Worm (Caenorhabditis elegans) whole organism, late embryonic: ENCODE results near the gene col-103.

ENCODE experiments used
- C08G9.2 ChIP-seq: sonication (generic microtip); optimal IDR thresholded peaks from 2 replicates; lab custom pipeline; 2016; ENCODE audit warnings: mild to moderate bottlenecking, missing genetic modification characterization, moderate library complexity, missing compliant biosample characterization
- C38D4.7 ChIP-seq: fragments of 200-800 bp; sonication (Bioruptor generic); optimal IDR thresholded peaks from 2 replicates; lab custom pipeline; 2018; ENCODE audit warnings: mild to moderate bottlenecking, missing genetic modification characterization, moderate library complexity, missing compliant biosample characterization
- K02D7.2 ChIP-seq: sonication (generic microtip); optimal IDR thresholded peaks from 2 replicates; lab custom pipeline; 2017; ENCODE audit warnings: mild to moderate bottlenecking, missing genetic modification characterization, missing compliant biosample characterization
- K09A11.1 ChIP-seq: sonication (generic microtip); optimal IDR thresholded peaks from 2 replicates; lab custom pipeline; 2017; ENCODE audit warnings: antibody characterized with exemption, mild to moderate bottlenecking, missing genetic modification characterization, missing compliant biosample characterization; ENCODE audit not compliant: insufficient read depth
- T23F11.4 ChIP-seq: fragments of 200-800 bp; sonication (Bioruptor generic); optimal IDR thresholded peaks from 2 replicates; lab custom pipeline; 2018; ENCODE audit warnings: mild to moderate bottlenecking, missing genetic modification characterization, missing compliant biosample characterization
- Y22D7AL.16 ChIP-seq: sonication (generic microtip); optimal IDR thresholded peaks from 2 replicates; lab custom pipeline; 2016; ENCODE audit warnings: missing genetic modification characterization, missing compliant biosample characterization
- ceh-22 ChIP-seq: sonication (generic microtip); optimal IDR thresholded peaks from 2 replicates; lab custom pipeline; 2017; ENCODE audit warnings: missing biosample characterization, missing genetic modification characterization
- ceh-24 ChIP-seq: sonication (generic microtip); optimal IDR thresholded peaks from 2 replicates; lab custom pipeline; 2016; ENCODE audit warnings: mild to moderate bottlenecking, missing genetic modification characterization, missing compliant biosample characterization
- ceh-30 ChIP-seq: fragments of 150-350 bp; optimal IDR thresholded peaks from 2 replicates; lab custom pipeline; 2014; ENCODE audit warnings: missing biosample characterization, missing genetic modification characterization
- ceh-34 ChIP-seq: sonication (generic microtip); optimal IDR thresholded peaks from 2 replicates; lab custom pipeline; 2016; ENCODE audit warnings: mild to moderate bottlenecking, missing genetic modification characterization, missing compliant biosample characterization
- ceh-6 ChIP-seq: fragments of 200-800 bp; sonication (Bioruptor generic); optimal IDR thresholded peaks from 2 replicates; lab custom pipeline; 2018; ENCODE audit warnings: mild to moderate bottlenecking, missing genetic modification characterization, missing compliant biosample characterization
- dmd-4 ChIP-seq: sonication (generic microtip); optimal IDR thresholded peaks from 2 replicates; lab custom pipeline; 2016; ENCODE audit warnings: borderline replicate concordance, missing genetic modification characterization, missing compliant biosample characterization
- dve-1 ChIP-seq: sonication (generic microtip); optimal IDR thresholded peaks from 2 replicates; lab custom pipeline; 2017; ENCODE audit warnings: antibody characterized with exemption, mild to moderate bottlenecking, missing genetic modification characterization, missing compliant biosample characterization
- elt-4 ChIP-seq: sonication (generic microtip); optimal IDR thresholded peaks from 2 replicates; lab custom pipeline; 2016; ENCODE audit warnings: missing genetic modification characterization, missing compliant biosample characterization
- ets-4 ChIP-seq: sonication (generic microtip); optimal IDR thresholded peaks from 2 replicates; lab custom pipeline; 2016; ENCODE audit warnings: missing genetic modification characterization, missing compliant biosample characterization
- fax-1 ChIP-seq: sonication (generic microtip); optimal IDR thresholded peaks from 2 replicates; lab custom pipeline; 2016; ENCODE audit warnings: missing genotype, missing genetic modification characterization, missing compliant biosample characterization
- fkh-10 ChIP-seq: fragments of 150-350 bp; optimal IDR thresholded peaks from 2 replicates; lab custom pipeline; 2014; ENCODE audit warnings: missing biosample characterization, missing genetic modification reagents, missing genetic modification characterization
- gmeb-2 ChIP-seq: sonication (generic microtip); optimal IDR thresholded peaks from 2 replicates; lab custom pipeline; 2016; ENCODE audit warnings: missing genetic modification characterization, inconsistent platforms, missing compliant biosample characterization
- hlh-13 ChIP-seq: fragments of 200-800 bp; sonication (Bioruptor generic); optimal IDR thresholded peaks from 2 replicates; lab custom pipeline; 2018; ENCODE audit warnings: mild to moderate bottlenecking, missing genetic modification characterization, missing compliant biosample characterization
- hlh-15 ChIP-seq: sonication (generic microtip); optimal IDR thresholded peaks from 2 replicates; lab custom pipeline; 2016; ENCODE audit warnings: missing genetic modification characterization, missing compliant biosample characterization
- hlh-30 ChIP-seq: sonication (generic microtip); optimal IDR thresholded peaks from 2 replicates; lab custom pipeline; 2017; ENCODE audit warnings: antibody characterized with exemption, missing genetic modification characterization, missing compliant biosample characterization; ENCODE audit not compliant: insufficient read depth
- hlh-6 ChIP-seq: sonication (generic microtip); optimal IDR thresholded peaks from 2 replicates; lab custom pipeline; 2016; ENCODE audit warnings: missing genotype, missing genetic modification characterization, missing compliant biosample characterization
- hlh-8 ChIP-seq: sonication (generic microtip); optimal IDR thresholded peaks from 2 replicates; lab custom pipeline; 2016; ENCODE audit warnings: missing genotype, missing genetic modification characterization, missing compliant biosample characterization
- madf-2 ChIP-seq: sonication (generic microtip); optimal IDR thresholded peaks from 2 replicates; lab custom pipeline; 2017; ENCODE audit warnings: missing genetic modification characterization, missing compliant biosample characterization
- nhr-11 ChIP-seq: fragments of 150-350 bp; optimal IDR thresholded peaks from 2 replicates; lab custom pipeline; 2014; ENCODE audit warnings: missing biosample characterization, missing genetic modification characterization
- nhr-232 ChIP-seq: sonication (generic microtip); optimal IDR thresholded peaks from 2 replicates; lab custom pipeline; 2016; ENCODE audit warnings: missing genetic modification characterization, missing compliant biosample characterization
- odd-2 ChIP-seq: sonication (generic microtip); optimal IDR thresholded peaks from 2 replicates; lab custom pipeline; 2017; ENCODE audit warnings: antibody characterized with exemption, mild to moderate bottlenecking, missing genetic modification characterization, missing compliant biosample characterization
- pag-3 ChIP-seq: sonication (generic microtip); optimal IDR thresholded peaks from 2 replicates; lab custom pipeline; 2016; ENCODE audit warnings: missing compliant biosample characterization, missing genetic modification characterization, borderline replicate concordance
- pat-9 ChIP-seq: fragments of 200-800 bp; sonication (Bioruptor generic); optimal IDR thresholded peaks from 2 replicates; lab custom pipeline; 2018; ENCODE audit warnings: mild to moderate bottlenecking, missing genetic modification characterization, moderate library complexity, missing compliant biosample characterization
- pros-1 ChIP-seq: fragments of 150-350 bp; optimal IDR thresholded peaks from 2 replicates; lab custom pipeline; 2014; ENCODE audit warnings: missing biosample characterization, missing genetic modification reagents, missing genetic modification characterization
- ref-2 ChIP-seq: sonication (generic microtip); optimal IDR thresholded peaks from 2 replicates; lab custom pipeline; 2016; ENCODE audit warnings: missing genetic modification characterization, missing compliant biosample characterization
- rnt-1 ChIP-seq: sonication (generic microtip); optimal IDR thresholded peaks from 2 replicates; lab custom pipeline; 2016; ENCODE audit warnings: missing genetic modification characterization, missing compliant biosample characterization
- sdc-2 ChIP-seq: sonication (generic microtip); optimal IDR thresholded peaks from 2 replicates; lab custom pipeline; 2016; ENCODE audit warnings: missing genotype, missing genetic modification characterization, missing compliant biosample characterization
- sox-4 ChIP-seq: sonication (generic microtip); optimal IDR thresholded peaks from 2 replicates; lab custom pipeline; 2017; ENCODE audit warnings: mild to moderate bottlenecking, missing genetic modification characterization, inconsistent platforms, missing compliant biosample characterization
- syd-9 ChIP-seq: sonication (generic microtip); optimal IDR thresholded peaks from 2 replicates; lab custom pipeline; 2016; ENCODE audit warnings: mild to moderate bottlenecking, missing genetic modification characterization, moderate library complexity, missing compliant biosample characterization
- ttx-3 ChIP-seq: sonication (generic microtip); optimal IDR thresholded peaks from 2 replicates; lab custom pipeline; 2016; ENCODE audit warnings: missing genetic modification reagents, missing genetic modification characterization, missing compliant biosample characterization
- unc-3 ChIP-seq, 2 experiments: fragments of 200-800 bp in 1 of 2; sonication (Bioruptor generic) in 1 of 2; sonication (generic microtip) in 1 of 2; conservative IDR thresholded peaks in 1 of 2; optimal IDR thresholded peaks in 1 of 2; 2 replicates each; pipeline versions ENCODE4 v1.3.6 to Lab custom; 2016 to 2022; ENCODE audit warnings: missing compliant biosample characterization in 2 of 2, missing genetic modification characterization in 2 of 2, missing genetic modification reagents in 1 of 2
- unc-42 ChIP-seq: sonication (generic microtip); optimal IDR thresholded peaks from 2 replicates; lab custom pipeline; 2016; ENCODE audit warnings: missing genotype, missing genetic modification characterization, missing compliant biosample characterization
- unc-86 ChIP-seq: sonication (generic microtip); optimal IDR thresholded peaks from 2 replicates; lab custom pipeline; 2016; ENCODE audit warnings: missing genetic modification characterization, missing compliant biosample characterization
- ztf-16 ChIP-seq: sonication (generic microtip); optimal IDR thresholded peaks from 2 replicates; lab custom pipeline; 2017; ENCODE audit warnings: missing genetic modification characterization, missing compliant biosample characterization

col-103 gene

DNA sequence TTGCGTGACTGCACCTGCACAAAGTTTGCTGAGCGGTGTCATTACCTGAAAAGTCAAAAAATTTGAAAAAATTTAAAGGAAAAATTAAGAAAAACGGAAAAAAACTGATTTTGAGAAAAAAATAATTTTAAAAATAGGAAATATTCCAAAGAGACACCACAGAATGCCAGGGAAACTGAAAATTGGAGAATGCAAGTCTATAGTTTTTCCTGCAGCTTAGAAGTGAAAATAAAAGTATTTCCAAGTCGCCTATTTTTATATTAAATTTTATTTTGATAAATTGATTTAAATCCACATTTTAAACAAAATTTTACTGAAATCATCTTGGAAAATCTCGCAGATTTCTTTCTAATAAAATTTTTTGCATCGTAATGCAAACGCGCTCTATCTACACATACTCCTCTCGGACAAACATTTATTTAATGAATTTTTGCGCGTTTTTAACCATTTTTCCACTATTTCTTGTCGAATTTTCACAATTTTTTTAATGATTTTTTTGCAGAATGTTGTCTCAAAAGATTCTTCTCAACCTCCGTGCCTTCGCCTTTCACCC is 33.1 kb upstream of the col-103 start, which contains the start of the genes F56B3.11 and ech-5 (continued):
- TF ChIP-seq ref-2 (tag; lab: Kevin White, UChicago) = peak; percentile 93
- no peak for TF ChIP-seq sox-4 (tag; lab: Kevin White, UChicago)
- peak; percentile 78 for TF ChIP-seq ttx-3 (tag; lab: Kevin White, UChicago)
- peak; percentile 87 for TF ChIP-seq unc-42 (tag; lab: Kevin White, UChicago)
- peak; percentile 63 for TF ChIP-seq unc-86 (tag; lab: Kevin White, UChicago)
- TF ChIP-seq K09A11.1 (tag; lab: Kevin White, UChicago) = no peak
- TF ChIP-seq pros-1 (tag; lab: Kevin White, UChicago) = no peak
- TF ChIP-seq Y22D7AL.16 (tag; lab: Kevin White, UChicago) = no peak
- TF ChIP-seq pat-9 (tag; lab: Kevin White, UChicago) = no peak
- TF ChIP-seq ceh-34 (tag; lab: Kevin White, UChicago) = peak; percentile 75
- TF ChIP-seq pag-3 (tag; lab: Kevin White, UChicago) = peak; percentile 22
- peak; percentile 85 for TF ChIP-seq C08G9.2 (tag; lab: Kevin White, UChicago)
- no peak for TF ChIP-seq ceh-30 (tag; lab: Kevin White, UChicago)
- no peak for TF ChIP-seq ceh-6 (GFP tag; lab: Kevin White, UChicago)
- TF ChIP-seq fkh-10 (GFP tag; lab: Kevin White, UChicago) = no peak
- TF ChIP-seq sdc-2 (tag; lab: Kevin White, UChicago) = no peak

DNA sequence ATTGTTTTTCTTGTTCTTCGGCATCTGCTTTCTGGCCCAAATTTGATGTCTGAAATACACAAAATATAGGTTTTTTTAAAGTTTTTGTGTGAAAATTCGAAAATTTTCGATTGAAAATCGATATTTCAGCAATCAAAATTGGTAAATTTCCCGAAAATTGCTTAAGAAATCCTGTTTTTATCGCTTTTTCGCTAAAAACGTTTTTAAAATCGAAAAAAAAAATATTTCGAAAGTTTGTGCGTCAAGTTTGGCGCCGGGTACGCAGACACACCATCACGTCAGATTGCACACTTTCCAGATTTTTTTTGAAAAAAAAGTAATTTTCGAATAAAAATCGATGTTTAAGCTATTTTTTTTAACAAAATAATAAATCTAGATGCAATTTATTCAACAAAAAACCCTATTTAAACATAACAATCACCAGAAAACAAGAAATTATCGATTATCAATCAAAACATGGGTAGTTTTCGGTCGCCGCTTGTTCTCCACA is 31.9 kb upstream of the col-103 start, which contains the start of gene skr-18:
skr-18 (minus strand) TSS at position 51 of the 490 bp plus-strand sequence.
- no peak for TF ChIP-seq hlh-6 (tag; lab: Kevin White, UChicago)
- TF ChIP-seq Y22D7AL.16 (tag; lab: Kevin White, UChicago) = no peak
- TF ChIP-seq pat-9 (tag; lab: Kevin White, UChicago) = no peak
- no peak for TF ChIP-seq ceh-24 (tag; lab: Kevin White, UChicago)
- TF ChIP-seq madf-2 (tag; lab: Kevin White, UChicago) = no peak
- TF ChIP-seq K02D7.2 (tag; lab: Kevin White, UChicago) = no peak
- TF ChIP-seq elt-4 (tag; lab: Kevin White, UChicago) = no peak
- no peak for TF ChIP-seq hlh-8 (tag; lab: Kevin White, UChicago)
- no peak for TF ChIP-seq hlh-30
- TF ChIP-seq rnt-1 (tag; lab: Kevin White, UChicago) = no peak
- TF ChIP-seq, all 69 proteins: peak for 0

DNA sequence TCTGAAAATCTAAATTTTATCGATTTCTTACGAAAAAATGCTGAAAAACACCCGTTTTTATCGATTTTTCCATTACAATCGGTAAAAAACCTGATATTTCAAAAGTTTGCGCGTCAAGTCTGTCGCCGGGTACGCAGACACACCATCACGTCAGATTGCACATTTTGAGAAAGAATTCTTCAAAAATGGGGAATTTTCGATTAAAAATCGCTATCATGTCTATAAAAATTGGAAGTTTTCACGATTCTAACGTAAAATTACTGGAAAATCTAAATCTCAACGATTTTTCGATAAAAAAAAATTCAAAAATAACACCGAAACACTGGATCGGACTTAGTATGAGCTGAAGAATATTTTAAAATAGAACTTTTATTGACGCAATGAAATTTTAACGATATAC is 30.8 kb upstream of the col-103 start, which contains the start of gene F56B3.4:
F56B3.4 (minus strand) TSS at position 1 of the 400 bp plus-strand sequence.
- no peak for TF ChIP-seq odd-2
- no peak for TF ChIP-seq syd-9 (tag; lab: Kevin White, UChicago)
- no peak for TF ChIP-seq fkh-10 (GFP tag; lab: Kevin White, UChicago)
- no peak for TF ChIP-seq ets-4 (tag; lab: Kevin White, UChicago)
- TF ChIP-seq unc-3 (GFP tag; conservative IDR thresholded peaks at IDR 0.05; lab: Robert Waterston, UW) = no peak
- TF ChIP-seq unc-3 (tag; optimal IDR thresholded peaks at IDR 0.05; lab: Kevin White, UChicago) = no peak
- no peak for TF ChIP-seq nhr-232 (tag; lab: Kevin White, UChicago)
- TF ChIP-seq T23F11.4 (GFP tag; lab: Kevin White, UChicago) = no peak
- TF ChIP-seq gmeb-2 (tag; lab: Kevin White, UChicago) = no peak
- no peak for TF ChIP-seq ztf-16 (tag; lab: Kevin White, UChicago)
- TF ChIP-seq hlh-30 = no peak
- TF ChIP-seq, all 69 proteins: peak for 0

DNA sequence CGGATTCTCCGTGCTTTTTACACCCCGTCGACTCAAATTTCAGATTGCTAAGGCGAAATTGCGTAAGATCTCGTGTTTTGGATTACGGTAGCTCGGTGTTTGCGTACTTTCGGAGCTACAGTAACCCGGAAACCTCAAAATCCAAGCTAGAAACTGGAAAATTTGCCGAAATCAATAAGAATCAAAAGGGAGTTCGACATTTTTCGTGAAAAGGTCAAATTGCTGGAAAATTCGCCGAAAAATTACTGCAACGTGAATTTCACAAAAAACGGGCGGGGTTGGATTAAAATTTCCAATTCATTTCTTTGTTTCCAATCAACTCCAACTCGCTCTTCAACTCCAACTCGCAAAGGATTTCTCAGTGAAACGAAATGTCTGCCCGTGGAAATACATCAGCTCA is 24.3 kb upstream of the col-103 start, which contains the start of gene F56B3.6:
F56B3.6 (plus strand) TSS at position 301 of the 400 bp plus-strand sequence.
- TF ChIP-seq hlh-13 (GFP tag; lab: Kevin White, UChicago) (no peak), dve-1 (tag; lab: Kevin White, UChicago) (no peak), nhr-11 (no peak), fax-1 (tag; lab: Kevin White, UChicago) (no peak), dmd-4 (tag; lab: Kevin White, UChicago) (no peak), C38D4.7 (no peak), hlh-6 (tag; lab: Kevin White, UChicago) (no peak), unc-86 (tag; lab: Kevin White, UChicago) (no peak), hlh-15 (no peak), ceh-22 (no peak), ceh-30 (tag; lab: Kevin White, UChicago) (no peak)
- TF ChIP-seq, all 69 proteins: peak for 0
